Fruit fly (Drosophila melanogaster) whole organism, embryonic: Measurements from ENCODE around the gene Ugt37A2.

Source experiments
- Ada2b ChIP-seq: fragments of 200-800 bp; sonication (Bioruptor generic); IDR thresholded peaks from 2 replicates; pipeline ENCODE4 v1.3.6; 2022; ENCODE audit warnings: missing biosample characterization, missing genetic modification characterization
- Adf1 ChIP-seq: fragments of 200-800 bp; sonication (Bioruptor generic); IDR thresholded peaks from 2 replicates; pipeline ENCODE4 v1.3.6; 2022; ENCODE audit warnings: missing biosample characterization, missing genetic modification characterization
- Bteb2 ChIP-seq: fragments of 200-800 bp; sonication (Bioruptor generic); optimal IDR thresholded peaks from 2 replicates; lab custom pipeline; 2016; ENCODE audit warnings: missing biosample characterization, missing genetic modification characterization
- CG10462 ChIP-seq: fragments of 200-800 bp; sonication (Bioruptor generic); optimal IDR thresholded peaks from 2 replicates; lab custom pipeline; 2016; ENCODE audit warnings: missing biosample characterization, missing genetic modification characterization
- CG12104 ChIP-seq: fragments of 200-800 bp; sonication (Bioruptor generic); optimal IDR thresholded peaks from 3 replicates; lab custom pipeline; 2016; ENCODE audit warnings: missing biosample characterization, missing genetic modification characterization
- CG12219 ChIP-seq: fragments of 200-800 bp; sonication (Bioruptor generic); optimal IDR thresholded peaks from 3 replicates; lab custom pipeline; 2018; ENCODE audit warnings: missing biosample characterization, mild to moderate bottlenecking, missing genetic modification characterization
- CG14050 ChIP-seq: fragments of 200-800 bp; sonication (Bioruptor generic); IDR thresholded peaks from 3 replicates; pipeline ENCODE4 v1.3.6; 2022; ENCODE audit warnings: missing biosample characterization, missing genetic modification characterization
- CG15011 ChIP-seq: fragments of 200-800 bp; sonication (Bioruptor generic); optimal IDR thresholded peaks from 3 replicates; lab custom pipeline; 2018; ENCODE audit warnings: missing biosample characterization, mild to moderate bottlenecking, missing genetic modification characterization
- CG18011 ChIP-seq: fragments of 200-800 bp; sonication (Bioruptor generic); optimal IDR thresholded peaks from 2 replicates; lab custom pipeline; 2017; ENCODE audit warnings: missing biosample characterization, missing genetic modification characterization, mild to moderate bottlenecking, moderate library complexity, missing genotype
- CG30403 ChIP-seq: fragments of 200-800 bp; sonication (Bioruptor generic); optimal IDR thresholded peaks from 3 replicates; lab custom pipeline; 2016; ENCODE audit warnings: missing biosample characterization, missing genetic modification characterization
- CG34422 ChIP-seq: fragments of 200-800 bp; sonication (Bioruptor generic); IDR thresholded peaks from 3 replicates; pipeline ENCODE4 v1.3.6; 2022; ENCODE audit warnings: missing biosample characterization, missing genetic modification characterization
- CG4404 ChIP-seq: fragments of 200-800 bp; sonication (Bioruptor generic); IDR thresholded peaks from 2 replicates; pipeline ENCODE4 v1.3.6; 2022; ENCODE audit warnings: missing biosample characterization, missing genetic modification characterization
- CG6254 ChIP-seq: fragments of 200-800 bp; sonication (Bioruptor generic); optimal IDR thresholded peaks from 3 replicates; lab custom pipeline; 2017; ENCODE audit warnings: mild to moderate bottlenecking, missing biosample characterization, missing genetic modification reagents, missing genetic modification characterization
- CG7839 ChIP-seq: fragments of 200-800 bp; sonication (Bioruptor generic); optimal IDR thresholded peaks from 3 replicates; lab custom pipeline; 2018; ENCODE audit warnings: missing biosample characterization, mild to moderate bottlenecking, missing genetic modification characterization, moderate library complexity
- CG8765 ChIP-seq: fragments of 200-800 bp; sonication (Bioruptor generic); IDR thresholded peaks from 2 replicates; pipeline ENCODE4 v1.3.6; 2022; ENCODE audit warnings: missing biosample characterization, missing genetic modification characterization
- CrebB ChIP-seq: fragments of 200-800 bp; sonication (Bioruptor generic); optimal IDR thresholded peaks from 3 replicates; lab custom pipeline; 2018; ENCODE audit warnings: missing biosample characterization, mild to moderate bottlenecking, missing genetic modification characterization
- Dip2 ChIP-seq: fragments of 200-800 bp; sonication (Bioruptor generic); IDR thresholded peaks from 2 replicates; pipeline ENCODE4 v1.3.6; 2022; ENCODE audit warnings: missing biosample characterization, missing genetic modification characterization
- Fer3 ChIP-seq: fragments of 200-800 bp; sonication (Bioruptor generic); optimal IDR thresholded peaks from 2 replicates; lab custom pipeline; 2018; ENCODE audit warnings: missing biosample characterization, mild to moderate bottlenecking, missing genetic modification characterization, moderate library complexity
- H15 ChIP-seq: fragments of 200-800 bp; sonication (Bioruptor generic); IDR thresholded peaks from 3 replicates; pipeline ENCODE4 v1.3.6; 2022; ENCODE audit warnings: missing biosample characterization, missing genetic modification characterization
- Hand ChIP-seq: fragments of 200-800 bp; sonication (Bioruptor generic); optimal IDR thresholded peaks from 2 replicates; lab custom pipeline; 2017; ENCODE audit warnings: mild to moderate bottlenecking, missing biosample characterization, missing genetic modification reagents, missing genetic modification characterization
- Jarid2 ChIP-seq: fragments of 200-800 bp; sonication (Bioruptor generic); optimal IDR thresholded peaks from 3 replicates; lab custom pipeline; 2017; ENCODE audit warnings: mild to moderate bottlenecking, missing biosample characterization, missing genetic modification reagents, missing genetic modification characterization
- PHDP ChIP-seq: fragments of 200-800 bp; sonication (Bioruptor generic); optimal IDR thresholded peaks from 3 replicates; lab custom pipeline; 2018; ENCODE audit warnings: missing biosample characterization, mild to moderate bottlenecking, missing genetic modification characterization, moderate library complexity
- Rfx ChIP-seq: fragments of 200-800 bp; sonication (Bioruptor generic); IDR thresholded peaks from 2 replicates; pipeline ENCODE4 v1.3.6; 2022; ENCODE audit warnings: missing biosample characterization, missing genetic modification characterization
- Sox102F ChIP-seq: fragments of 200-800 bp; sonication (Bioruptor generic); optimal IDR thresholded peaks from 2 replicates; lab custom pipeline; 2018; ENCODE audit warnings: missing biosample characterization, mild to moderate bottlenecking, missing genetic modification characterization, moderate library complexity
- Xrp1 ChIP-seq: fragments of 200-800 bp; sonication (Bioruptor generic); IDR thresholded peaks from 2 replicates; pipeline ENCODE4 v1.3.6; 2022; ENCODE audit warnings: missing biosample characterization, missing genetic modification characterization
- aop ChIP-seq: fragments of 200-800 bp; sonication (Bioruptor generic); IDR thresholded peaks from 2 replicates; pipeline ENCODE4 v1.3.6; 2022; ENCODE audit warnings: missing biosample characterization, missing genetic modification characterization
- ase ChIP-seq: fragments of 200-800 bp; sonication (Bioruptor generic); IDR thresholded peaks from 3 replicates; pipeline ENCODE4 v1.3.6; 2022; ENCODE audit warnings: missing biosample characterization, missing genetic modification characterization
- bab2 ChIP-seq: fragments of 200-800 bp; sonication (Bioruptor generic); optimal IDR thresholded peaks from 2 replicates; lab custom pipeline; 2016; ENCODE audit warnings: missing biosample characterization, missing genetic modification characterization
- bbx ChIP-seq: fragments of 200-800 bp; sonication (Bioruptor generic); IDR thresholded peaks from 2 replicates; pipeline ENCODE4 v1.3.6; 2022; ENCODE audit warnings: missing biosample characterization, missing genetic modification characterization; ENCODE audit not compliant: partially characterized antibody
- cwo ChIP-seq: fragments of 200-800 bp; sonication (Bioruptor generic); optimal IDR thresholded peaks from 3 replicates; lab custom pipeline; 2017; ENCODE audit warnings: missing biosample characterization, missing genetic modification characterization, mild to moderate bottlenecking, moderate library complexity, missing genetic modification reagents
- dan ChIP-seq: fragments of 200-800 bp; sonication (Bioruptor generic); IDR thresholded peaks from 2 replicates; pipeline ENCODE4 v1.3.6; 2022; ENCODE audit warnings: missing biosample characterization, missing genetic modification characterization
- dati ChIP-seq: fragments of 200-800 bp; sonication (Bioruptor generic); IDR thresholded peaks from 2 replicates; pipeline ENCODE4 v1.3.6; 2022; ENCODE audit warnings: missing biosample characterization, missing genetic modification characterization
- dmrt99B ChIP-seq: fragments of 200-800 bp; sonication (Bioruptor generic); optimal IDR thresholded peaks from 2 replicates; lab custom pipeline; 2018; ENCODE audit warnings: missing biosample characterization, mild to moderate bottlenecking, missing genetic modification characterization, moderate library complexity
- ems ChIP-seq: fragments of 200-800 bp; sonication (Bioruptor generic); optimal IDR thresholded peaks from 3 replicates; lab custom pipeline; 2016; ENCODE audit warnings: missing biosample characterization, missing genetic modification characterization
- ewg ChIP-seq: fragments of 200-800 bp; sonication (Bioruptor generic); optimal IDR thresholded peaks from 3 replicates; lab custom pipeline; 2017; ENCODE audit warnings: mild to moderate bottlenecking, missing biosample characterization, missing genetic modification reagents, missing genetic modification characterization
- exex ChIP-seq: fragments of 200-800 bp; sonication (Bioruptor generic); optimal IDR thresholded peaks from 4 replicates; lab custom pipeline; 2018; ENCODE audit warnings: missing biosample characterization, mild to moderate bottlenecking, missing genetic modification characterization, moderate library complexity
- gcm2 ChIP-seq: fragments of 200-800 bp; sonication (Bioruptor generic); optimal IDR thresholded peaks from 2 replicates; lab custom pipeline; 2016; ENCODE audit warnings: missing biosample characterization, missing genetic modification characterization
- gsb ChIP-seq: fragments of 200-800 bp; sonication (Bioruptor generic); IDR thresholded peaks from 2 replicates; pipeline ENCODE4 v1.3.6; 2022; ENCODE audit warnings: missing biosample characterization, missing genetic modification characterization
- klu ChIP-seq: fragments of 200-800 bp; sonication (Bioruptor generic); IDR thresholded peaks from 2 replicates; pipeline ENCODE4 v1.3.6; 2022; ENCODE audit warnings: missing biosample characterization, missing genetic modification characterization
- maf-S ChIP-seq: fragments of 200-800 bp; sonication (Bioruptor generic); optimal IDR thresholded peaks from 2 replicates; lab custom pipeline; 2016; ENCODE audit warnings: missing biosample characterization, missing genetic modification characterization
- mam ChIP-seq: fragments of 200-800 bp; sonication (Bioruptor generic); optimal IDR thresholded peaks from 3 replicates; lab custom pipeline; 2016; ENCODE audit warnings: missing biosample characterization, missing genetic modification characterization
- p53 ChIP-seq: fragments of 200-800 bp; sonication (Bioruptor generic); optimal IDR thresholded peaks from 2 replicates; lab custom pipeline; 2016; ENCODE audit warnings: missing biosample characterization, missing genetic modification characterization
- repo ChIP-seq: fragments of 200-800 bp; sonication (Bioruptor generic); optimal IDR thresholded peaks from 2 replicates; lab custom pipeline; 2016; ENCODE audit warnings: missing biosample characterization, missing genetic modification characterization
- sens ChIP-seq: fragments of 200-800 bp; sonication (Bioruptor generic); peaks from one replicate; lab custom pipeline; 2016; ENCODE audit warnings: missing biosample characterization, missing genetic modification characterization
- slbo ChIP-seq: fragments of 200-800 bp; sonication (Bioruptor generic); IDR thresholded peaks from 2 replicates; pipeline ENCODE4 v1.3.6; 2022; ENCODE audit warnings: missing biosample characterization, missing genetic modification characterization
- sqz ChIP-seq: fragments of 200-800 bp; sonication (Bioruptor generic); optimal IDR thresholded peaks from 3 replicates; lab custom pipeline; 2018; ENCODE audit warnings: missing biosample characterization, mild to moderate bottlenecking, missing genetic modification characterization
- tin ChIP-seq: fragments of 200-800 bp; sonication (Bioruptor generic); optimal IDR thresholded peaks from 3 replicates; lab custom pipeline; 2016; ENCODE audit warnings: missing biosample characterization, missing genetic modification characterization
- tx ChIP-seq: fragments of 200-800 bp; sonication (Bioruptor generic); optimal IDR thresholded peaks from 2 replicates; lab custom pipeline; 2016; ENCODE audit warnings: missing biosample characterization, missing genetic modification characterization
- zf30C ChIP-seq: fragments of 200-800 bp; sonication (Bioruptor generic); optimal IDR thresholded peaks from 3 replicates; lab custom pipeline; 2018; ENCODE audit warnings: missing biosample characterization, mild to moderate bottlenecking, missing genetic modification characterization

Ugt37A2 gene

DNA sequence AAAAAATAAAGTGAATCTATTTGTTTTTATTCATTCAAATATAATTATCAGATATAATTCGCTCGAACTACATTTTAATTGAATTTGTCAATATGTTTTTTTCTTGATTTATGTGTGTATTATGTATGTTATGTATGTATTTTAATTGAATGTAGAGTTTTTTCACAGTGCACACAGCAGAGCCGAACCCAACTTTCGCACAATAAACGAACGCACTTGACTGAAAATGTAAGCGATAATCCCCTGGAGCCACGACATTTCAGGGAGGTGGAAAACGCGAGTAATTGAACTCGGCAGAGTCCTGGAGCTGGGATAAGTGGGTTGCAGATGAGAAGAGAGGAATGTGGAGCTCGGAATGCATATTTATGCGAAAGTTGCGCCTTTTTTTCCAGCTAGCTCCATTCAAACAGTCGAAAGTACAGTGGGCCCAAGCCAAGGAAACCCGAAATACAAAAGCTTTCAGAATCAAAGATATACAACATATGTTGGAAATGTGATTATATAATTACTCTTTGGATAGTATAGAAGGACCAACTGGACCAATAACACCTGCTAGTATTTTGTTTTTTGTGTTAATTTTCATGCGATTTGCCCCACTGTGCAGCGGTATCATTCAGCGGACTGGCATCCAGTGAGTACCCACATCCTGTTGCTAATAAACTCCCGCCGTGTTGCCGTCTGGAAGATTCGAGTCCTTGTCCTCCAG is 11.3 kb upstream of the Ugt37A2 start (continued):
- TF ChIP-seq tin = peak; percentile 9
- TF ChIP-seq dan (GFP tag; lab: Robert Waterston, UW) = no peak
- TF ChIP-seq gcm2 (GFP tag; lab: Kevin White, UChicago) = no peak
- TF ChIP-seq CG12219 = peak; percentile 12
- no peak for TF ChIP-seq Adf1
- TF ChIP-seq CG18011 (GFP tag; lab: Kevin White, UChicago) = no peak
- no peak for TF ChIP-seq bbx
- TF ChIP-seq bab2 (GFP tag; lab: Kevin White, UChicago) = no peak
- no peak for TF ChIP-seq CG8765 (GFP tag; lab: Robert Waterston, UW)
- TF ChIP-seq Xrp1 (GFP tag; lab: Robert Waterston, UW) = peak; percentile 44; the same call in 1 of the 2 replicates
- TF ChIP-seq CG7839 (tag; lab: Kevin White, UChicago) = peak; percentile 47
- no peak for TF ChIP-seq Jarid2
- TF ChIP-seq CG4404 (GFP tag; lab: Robert Waterston, UW) = peak; percentile 21; the same call in 1 of the 2 replicates
- no peak for TF ChIP-seq CrebB (tag; lab: Kevin White, UChicago)
- TF ChIP-seq maf-S (GFP tag; lab: Kevin White, UChicago) = no peak
- peak; percentile 40 for TF ChIP-seq dmrt99B
- TF ChIP-seq Dip2 (GFP tag; lab: Robert Waterston, UW) = no peak
- TF ChIP-seq tx (GFP tag; lab: Kevin White, UChicago) = peak; percentile 21
- TF ChIP-seq PHDP (tag; lab: Kevin White, UChicago) = peak; percentile 21
- TF ChIP-seq ems (GFP tag; lab: Kevin White, UChicago) = no peak
- TF ChIP-seq klu (GFP tag; lab: Robert Waterston, UW) = no peak
- TF ChIP-seq slbo (GFP tag; lab: Robert Waterston, UW) = peak; percentile 44
- TF ChIP-seq sqz (GFP tag; lab: Kevin White, UChicago) = no peak
- TF ChIP-seq CG6254 (GFP tag; lab: Kevin White, UChicago) = no peak
- peak; percentile 6 for TF ChIP-seq ewg
- no peak for TF ChIP-seq p53 (GFP tag; lab: Kevin White, UChicago)
- peak; percentile 30 for TF ChIP-seq Hand
- peak; percentile 38 for TF ChIP-seq cwo
- TF ChIP-seq repo (GFP tag; lab: Kevin White, UChicago) = no peak

DNA sequence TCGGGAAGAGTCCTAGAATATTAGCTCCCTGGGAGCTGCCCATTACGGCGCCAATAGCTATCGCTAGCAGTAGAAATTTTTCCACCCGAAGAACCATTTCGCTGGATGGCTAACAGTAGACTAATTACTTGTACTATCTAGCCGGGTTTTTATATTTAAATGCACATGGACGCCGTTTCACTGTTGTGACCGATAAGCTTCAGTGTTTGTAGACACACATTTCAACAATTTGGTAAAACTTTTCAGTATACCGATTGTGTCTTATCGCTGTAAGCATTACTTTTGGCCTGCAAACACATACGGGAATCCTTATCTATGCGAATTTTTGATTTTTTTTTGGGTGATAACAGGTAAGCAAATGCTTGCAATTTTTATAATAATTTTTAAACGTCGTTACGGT is 4.1 kb downstream of the Ugt37A2 start, which contains the start of gene Ugt37A3:
Gene Ugt37A3 (minus strand): TSS at position 101 of the 400 bp plus-strand sequence.
- TF ChIP-seq CG10462 (no peak), exex (tag; lab: Kevin White, UChicago) (peak; percentile 14), dati (GFP tag; lab: Robert Waterston, UW) (no peak)

DNA sequence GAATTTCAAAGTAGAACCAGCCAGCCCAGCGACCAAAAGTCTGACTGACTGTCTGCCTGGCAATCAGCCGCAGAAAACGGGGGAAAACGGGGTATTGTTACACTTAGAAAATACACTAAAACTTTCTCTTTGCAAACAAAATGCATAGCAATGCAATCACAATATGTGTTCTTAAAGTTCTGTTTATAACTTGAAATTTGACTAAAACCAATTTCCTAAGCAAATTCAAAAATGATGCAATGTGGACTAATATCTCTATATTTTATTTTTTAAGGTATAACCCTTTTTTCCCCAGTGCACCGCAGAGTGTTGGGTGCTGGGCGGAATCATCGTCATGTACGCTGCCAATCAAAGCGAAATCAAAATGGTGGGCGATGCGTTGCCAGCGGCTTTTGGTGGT is 11.6 kb downstream of the Ugt37A2 start:
- peak; percentile 14; the same call in 1 of the 3 replicates for TF ChIP-seq CG14050 (GFP tag; lab: Robert Waterston, UW)
- peak; percentile 2 for TF ChIP-seq CG15011 (GFP tag; lab: Kevin White, UChicago)
- 0 out of 3 replicates have a peak, but pooled peaks have one; percentile 19 for TF ChIP-seq H15 (GFP tag; lab: Robert Waterston, UW)
- peak; percentile 54 for TF ChIP-seq dmrt99B
- peak; percentile 22 for TF ChIP-seq Fer3 (tag; lab: Kevin White, UChicago)
- TF ChIP-seq gsb (GFP tag; lab: Robert Waterston, UW) = no peak
- TF ChIP-seq ase (GFP tag; lab: Robert Waterston, UW) = no peak
- no peak for TF ChIP-seq CG12104 (GFP tag; lab: Kevin White, UChicago)
- TF ChIP-seq CG30403 (GFP tag; lab: Kevin White, UChicago) = peak; percentile 25
- TF ChIP-seq CG7839 (tag; lab: Kevin White, UChicago) = peak; percentile 51
- TF ChIP-seq mam (GFP tag; lab: Kevin White, UChicago) = peak; percentile 7
- TF ChIP-seq Ada2b (GFP tag; lab: Robert Waterston, UW) = peak; percentile 41; the same call in 1 of the 2 replicates
- no peak for TF ChIP-seq CG18011 (GFP tag; lab: Kevin White, UChicago)
- no peak for TF ChIP-seq Bteb2 (GFP tag; lab: Kevin White, UChicago)
- TF ChIP-seq CG34422 = no peak
- no peak for TF ChIP-seq maf-S (GFP tag; lab: Kevin White, UChicago)
- TF ChIP-seq Sox102F (GFP tag; lab: Kevin White, UChicago) = peak; percentile 46
- TF ChIP-seq sens (GFP tag; lab: Kevin White, UChicago) = peak; percentile 81
- no peak for TF ChIP-seq zf30C (GFP tag; lab: Kevin White, UChicago)
- peak; percentile 30; the same call in 1 of the 2 replicates for TF ChIP-seq Rfx (GFP tag; lab: Robert Waterston, UW)
- no peak for TF ChIP-seq aop (GFP tag; lab: Robert Waterston, UW)
